Worm (Caenorhabditis elegans) whole organism, early embryonic: ENCODE measurements around the gene cyp-33C9.

Experiments
- ama-1 ChIP-seq: fragments of 150-350 bp; optimal IDR thresholded peaks from 2 replicates; lab custom pipeline; 2014
- flt-1 ChIP-seq: fragments of 200-800 bp; sonication (Bioruptor generic); IDR thresholded peaks from 2 replicates; pipeline ENCODE4 v1.3.6; 2022; ENCODE audit warnings: missing genetic modification characterization, missing compliant biosample characterization
- hnd-1 ChIP-seq: sonication (generic microtip); optimal IDR thresholded peaks from 2 replicates; lab custom pipeline; 2016; ENCODE audit warnings: missing genetic modification characterization, missing compliant biosample characterization

- no peak for TF ChIP-seq ama-1 (lab: Kevin White, UChicago)
- no peak for TF ChIP-seq flt-1 (GFP tag; lab: Robert Waterston, UW)
- TF ChIP-seq hnd-1, result no peak
These were observed 30.6 kb upstream of the cyp-33C9 start, which contains the start of gene Y73C8C.12 for ce11 chrV:3124912-3125311.
